Worm (Caenorhabditis elegans): ENCODE results near the gene F09C6.15.

F09C6.15 gene

DNA sequence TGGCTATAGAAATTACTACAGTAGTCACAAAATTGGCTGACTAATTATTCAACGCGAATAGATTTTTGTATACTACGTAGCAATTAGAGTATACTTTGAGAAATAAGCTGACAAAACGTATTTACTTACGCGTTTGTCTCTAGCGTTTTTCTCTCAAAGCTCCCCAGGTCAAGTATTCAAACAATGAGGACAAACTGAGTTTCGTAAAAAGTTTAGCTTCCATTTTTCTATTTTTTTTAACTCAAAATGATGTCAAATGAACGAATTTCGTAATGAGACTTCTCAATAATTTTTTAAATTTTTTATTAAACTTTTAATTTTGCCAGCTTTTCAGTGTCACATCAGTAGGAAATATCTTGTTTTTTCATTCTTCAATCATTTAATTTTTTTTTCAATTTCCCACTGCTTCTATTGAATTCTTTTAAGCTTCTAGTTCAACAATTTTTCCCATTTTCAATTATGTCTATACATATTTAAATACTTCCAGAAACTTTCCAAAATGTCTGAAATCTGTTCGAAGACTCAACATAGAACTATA, 4.7 kb upstream of the F09C6.15 start, which contains the start of the genes ifas-2 and fbxa-44:
TSS of gene ifas-2 (minus strand) at position 101 of the 538 bp plus-strand sequence.
TSS of gene fbxa-44 (plus strand) at position 488 of the 538 bp plus-strand sequence.
- no peak for TF ChIP-seq die-1 (tag; optimal IDR thresholded peaks at IDR 0.05)
- no peak for TF ChIP-seq ztf-26 (tag; optimal IDR thresholded peaks at IDR 0.05)
- TF ChIP-seq F49E8.2 (tag; optimal IDR thresholded peaks at IDR 0.05; ENCODE audit: insufficient read depth) = no peak
- no peak for TF ChIP-seq unc-62 (GFP tag; optimal IDR thresholded peaks at IDR 0.05)
- TF ChIP-seq ztf-18 (tag; optimal IDR thresholded peaks at IDR 0.05) = no peak
- no peak for TF ChIP-seq lir-1 (GFP tag; conservative IDR thresholded peaks at IDR 0.05)
- TF ChIP-seq fkh-3 (tag; optimal IDR thresholded peaks at IDR 0.05) = no peak
- no peak for TF ChIP-seq hmg-1.2 (GFP tag; IDR thresholded peaks at IDR 0.05)
- no peak for TF ChIP-seq Y53F4B.3 (GFP tag; IDR thresholded peaks at IDR 0.05)
- no peak for TF ChIP-seq mes-4 (tag; optimal IDR thresholded peaks at IDR 0.05)
- TF ChIP-seq nhr-80 (tag; optimal IDR thresholded peaks at IDR 0.05) = no peak
- no peak for TF ChIP-seq F22D6.2 (tag; optimal IDR thresholded peaks at IDR 0.05)
- TF ChIP-seq nfyb-1 (GFP tag; IDR thresholded peaks at IDR 0.05) = no peak

DNA sequence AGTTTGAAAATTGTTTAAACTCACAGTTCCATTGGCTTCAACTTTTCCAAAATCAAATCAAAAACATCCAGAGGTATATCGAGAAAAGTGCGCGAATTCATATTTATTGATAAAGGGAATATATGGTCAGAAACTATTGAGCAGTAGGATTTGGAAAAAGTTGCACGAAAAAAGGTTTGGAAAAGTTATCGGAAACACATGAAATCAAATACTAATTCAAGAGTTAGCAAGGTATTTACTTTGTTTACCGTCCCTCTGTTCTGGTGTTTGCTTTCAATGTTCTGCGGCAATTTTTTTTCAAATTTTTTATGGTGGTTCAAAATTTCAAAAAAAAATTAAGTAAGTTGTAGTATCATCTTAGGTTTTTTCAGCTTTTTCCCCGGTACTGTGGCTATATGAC, 5.8 kb downstream of the F09C6.15 start, which contains the start of gene fbxa-45:
TSS of gene fbxa-45 (minus strand) at position 101 of the 400 bp plus-strand sequence.
- TF ChIP-seq egl-18 (GFP tag; IDR thresholded peaks at IDR 0.05) (0 out of 2 replicates have a peak, but pooled peaks have one; percentile 26), hsf-1 (GFP tag; IDR thresholded peaks at IDR 0.05) (no peak)

DNA sequence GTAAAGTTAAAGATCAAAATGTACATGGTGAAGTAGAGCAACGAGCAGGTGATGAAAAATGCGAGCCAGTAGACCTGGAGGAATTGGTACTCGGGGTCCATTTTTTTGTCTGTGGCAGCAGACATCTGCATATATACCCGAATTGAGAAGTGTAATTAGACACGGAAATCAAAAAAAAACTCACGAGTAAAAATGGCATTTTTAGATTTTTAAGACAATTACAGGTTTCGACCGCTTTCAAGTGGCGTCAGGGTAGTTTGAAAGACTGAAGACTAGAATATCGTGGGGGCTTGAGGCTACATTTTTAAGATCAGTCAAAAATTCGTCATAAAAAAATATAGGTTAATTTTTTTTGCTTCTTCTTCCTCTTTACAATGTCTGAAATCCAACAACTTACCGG, 9.2 kb downstream of the F09C6.15 start, which contains the start of gene srd-68:
TSS of gene srd-68 (minus strand) at position 101 of the 400 bp plus-strand sequence.
- TF ChIP-seq pha-4 (tag; optimal IDR thresholded peaks at IDR 0.05) = no peak
- no peak for TF ChIP-seq Y53G8AR.9 (GFP tag; conservative IDR thresholded peaks at IDR 0.05)
- TF ChIP-seq ztf-22 (GFP tag; optimal IDR thresholded peaks at IDR 0.05) = no peak
- TF ChIP-seq C06A6.2 (GFP tag; conservative IDR thresholded peaks at IDR 0.05) = no peak
- TF ChIP-seq ccch-3 (GFP tag; optimal IDR thresholded peaks at IDR 0.05) = no peak
- TF ChIP-seq madf-8 (GFP tag; conservative IDR thresholded peaks at IDR 0.05) = no peak
- TF ChIP-seq lin-54 (GFP tag; optimal IDR thresholded peaks at IDR 0.05) = no peak
- TF ChIP-seq egrh-3 (GFP tag; IDR thresholded peaks at IDR 0.05) = no peak
- TF ChIP-seq egl-44 (GFP tag; IDR thresholded peaks at IDR 0.05) = no peak
- no peak for TF ChIP-seq K12H6.12 (tag; optimal IDR thresholded peaks at IDR 0.05)
- TF ChIP-seq mcd-1 (GFP tag; IDR thresholded peaks at IDR 0.05) = no peak
- no peak for TF ChIP-seq zfh-2 (GFP tag; conservative IDR thresholded peaks at IDR 0.05)
- no peak for TF ChIP-seq F55B11.4 (tag; optimal IDR thresholded peaks at IDR 0.05; ENCODE audit: borderline replicate concordance, insufficient read depth)

DNA sequence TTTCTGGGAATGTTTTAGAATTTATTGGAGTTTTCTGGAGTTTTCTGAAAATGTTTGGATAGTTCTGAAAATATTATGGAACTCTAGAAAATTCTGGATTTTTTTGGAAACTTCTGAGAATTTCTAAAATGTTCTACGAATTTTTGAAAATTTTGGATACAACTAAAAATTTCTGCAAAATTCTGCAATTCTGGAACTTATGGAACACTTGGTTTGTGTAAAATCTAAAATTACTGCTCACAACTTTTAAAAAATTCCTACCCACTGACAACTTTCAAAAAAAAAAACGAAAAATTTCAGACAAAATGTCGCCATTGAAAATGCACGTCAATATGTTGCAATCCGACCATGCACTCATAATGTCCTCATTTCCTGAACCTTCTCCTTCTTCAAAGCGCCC, 11.1 kb downstream of the F09C6.15 start, which contains the start of gene nhr-262:
TSS of gene nhr-262 (plus strand) at position 301 of the 400 bp plus-strand sequence.
- TF ChIP-seq akir-1 (GFP tag; optimal IDR thresholded peaks at IDR 0.05) = no peak
- no peak for TF ChIP-seq pha-4 (tag; optimal IDR thresholded peaks at IDR 0.05)
- no peak for TF ChIP-seq ztf-28 (GFP tag; IDR thresholded peaks at IDR 0.05)
- no peak for TF ChIP-seq T26A5.8 (tag; optimal IDR thresholded peaks at IDR 0.05)
- TF ChIP-seq egl-44 (GFP tag; IDR thresholded peaks at IDR 0.05) = no peak

ce11 chrV:16909871-16910270, 16.3 kb downstream of the F09C6.15 start, which contains the start of gene F09C6.16:
Gene F09C6.16 (minus strand): TSS chrV:16909971.
- TF ChIP-seq nhr-27 (tag; optimal IDR thresholded peaks at IDR 0.05) = no peak
- TF ChIP-seq him-1 (tag; optimal IDR thresholded peaks at IDR 0.05) = no peak

All from whole organism, young adult.